Worm (Caenorhabditis elegans) whole organism, young adult: ENCODE data around the gene dpf-1.

ENCODE experiments used
- B0035.1 ChIP-seq: sonication (generic microtip); optimal IDR thresholded peaks from 2 replicates; lab custom pipeline; 2016; ENCODE audit warnings: missing genetic modification characterization, mild to moderate bottlenecking, missing compliant biosample characterization, missing genotype, missing genetic modification reagents
- B0261.1 ChIP-seq: sonication (generic microtip); optimal IDR thresholded peaks from 2 replicates; lab custom pipeline; 2016; ENCODE audit warnings: mild to moderate bottlenecking, missing genetic modification characterization, moderate library complexity, missing compliant biosample characterization
- B0336.3 ChIP-seq: fragments of 200-800 bp; sonication (Bioruptor generic); IDR thresholded peaks from 2 replicates; pipeline ENCODE4 v1.3.6; 2022; ENCODE audit warnings: missing genetic modification characterization, missing compliant biosample characterization
- D2030.7 ChIP-seq: fragments of 200-800 bp; sonication (Bioruptor generic); IDR thresholded peaks from 2 replicates; pipeline ENCODE4 v1.3.6; 2022; ENCODE audit warnings: missing genetic modification reagents, missing genetic modification characterization, missing compliant biosample characterization
- F23B12.7 ChIP-seq: sonication (generic microtip); optimal IDR thresholded peaks from 2 replicates; lab custom pipeline; 2017; ENCODE audit warnings: missing genetic modification characterization, mild to moderate bottlenecking, missing compliant biosample characterization, antibody characterized with exemption, moderate library complexity; ENCODE audit not compliant: insufficient read depth
- F33H1.4 ChIP-seq: fragments of 200-800 bp; sonication (Bioruptor generic); IDR thresholded peaks from 2 replicates; pipeline ENCODE4 v1.3.6; 2022; ENCODE audit warnings: missing genetic modification reagents, missing genetic modification characterization, missing compliant biosample characterization
- F37B4.10 ChIP-seq: fragments of 200-800 bp; sonication (Bioruptor generic); IDR thresholded peaks from 2 replicates; pipeline ENCODE4 v1.3.6; 2022; ENCODE audit warnings: missing genetic modification characterization, missing compliant biosample characterization
- F39B2.1 ChIP-seq: fragments of 200-800 bp; sonication (Bioruptor generic); IDR thresholded peaks from 2 replicates; pipeline ENCODE4 v1.3.6; 2022; ENCODE audit warnings: missing genetic modification reagents, missing genetic modification characterization, missing compliant biosample characterization
- F57A8.1 ChIP-seq: fragments of 200-800 bp; sonication (Bioruptor generic); optimal IDR thresholded peaks from 2 replicates; lab custom pipeline; 2018; ENCODE audit warnings: mild to moderate bottlenecking, missing genetic modification characterization, moderate library complexity, missing compliant biosample characterization
- F57C9.4 ChIP-seq: sonication (generic microtip); optimal IDR thresholded peaks from 2 replicates; lab custom pipeline; 2017; ENCODE audit warnings: mild to moderate bottlenecking, missing genetic modification characterization, missing compliant biosample characterization
- K11D2.4 ChIP-seq: fragments of 200-800 bp; sonication (Bioruptor generic); IDR thresholded peaks from 2 replicates; pipeline ENCODE4 v1.3.6; 2022; ENCODE audit warnings: missing genetic modification reagents, missing genetic modification characterization, missing compliant biosample characterization
- T07F8.4 ChIP-seq: sonication (generic microtip); optimal IDR thresholded peaks from 2 replicates; lab custom pipeline; 2016; ENCODE audit warnings: mild to moderate bottlenecking, missing genetic modification characterization, moderate library complexity, missing compliant biosample characterization
- T26A5.8 ChIP-seq: sonication (generic microtip); optimal IDR thresholded peaks from 2 replicates; lab custom pipeline; 2016; ENCODE audit warnings: missing genetic modification characterization, missing compliant biosample characterization
- Y56A3A.18 ChIP-seq: fragments of 200-800 bp; sonication (Bioruptor generic); IDR thresholded peaks from 2 replicates; pipeline ENCODE4 v1.3.6; 2022; ENCODE audit warnings: missing genetic modification reagents, missing genetic modification characterization, missing compliant biosample characterization
- akir-1 ChIP-seq: fragments of 200-800 bp; sonication (Bioruptor generic); optimal IDR thresholded peaks from 2 replicates; lab custom pipeline; 2018; ENCODE audit warnings: mild to moderate bottlenecking, missing genetic modification characterization, moderate library complexity, missing compliant biosample characterization
- ama-1 ChIP-seq, 3 experiments: fragments of 150-350 bp in 1 of 3; sonication (generic microtip) in 2 of 3; optimal IDR thresholded peaks; 2 replicates each; lab custom pipeline; 2014 to 2018; ENCODE audit warnings: missing biosample characterization in 2 of 3, missing genetic modification characterization in 2 of 3, missing genetic modification reagents in 2 of 3
- athp-1 ChIP-seq: sonication (generic microtip); optimal IDR thresholded peaks from 2 replicates; lab custom pipeline; 2017; ENCODE audit warnings: mild to moderate bottlenecking, missing genetic modification characterization, missing compliant biosample characterization
- bed-1 ChIP-seq: fragments of 200-800 bp; sonication (Bioruptor generic); IDR thresholded peaks from 2 replicates; pipeline ENCODE4 v1.3.6; 2022; ENCODE audit warnings: missing genetic modification reagents, missing genetic modification characterization, missing compliant biosample characterization
- cebp-1 ChIP-seq, 2 experiments: fragments of 200-800 bp in 1 of 2; sonication (Bioruptor generic) in 1 of 2; sonication (generic microtip) in 1 of 2; IDR thresholded peaks in 1 of 2; optimal IDR thresholded peaks in 1 of 2; 2 replicates each; pipeline versions ENCODE4 v1.3.6 to Lab custom; 2017 to 2022; ENCODE audit warnings: missing compliant biosample characterization in 2 of 2, missing genetic modification characterization in 2 of 2, mild to moderate bottlenecking in 1 of 2, missing genetic modification reagents in 1 of 2, moderate library complexity in 1 of 2
- ceh-100 ChIP-seq: fragments of 200-800 bp; sonication (Bioruptor generic); IDR thresholded peaks from 2 replicates; pipeline ENCODE4 v1.3.6; 2022; ENCODE audit warnings: missing genetic modification reagents, missing genetic modification characterization, missing compliant biosample characterization
- ceh-27 ChIP-seq: fragments of 200-800 bp; sonication (Bioruptor generic); optimal IDR thresholded peaks from 2 replicates; lab custom pipeline; 2018; ENCODE audit warnings: mild to moderate bottlenecking, missing genetic modification characterization, moderate library complexity, missing compliant biosample characterization
- ceh-40 ChIP-seq: fragments of 200-800 bp; sonication (Bioruptor generic); IDR thresholded peaks from 2 replicates; pipeline ENCODE4 v1.3.6; 2022; ENCODE audit warnings: missing genetic modification characterization, missing compliant biosample characterization
- dpff-1 ChIP-seq: sonication (generic microtip); optimal IDR thresholded peaks from 2 replicates; lab custom pipeline; 2017; ENCODE audit warnings: mild to moderate bottlenecking, missing genetic modification characterization, missing compliant biosample characterization
- egrh-3 ChIP-seq: fragments of 200-800 bp; sonication (Bioruptor generic); IDR thresholded peaks from 2 replicates; pipeline ENCODE4 v1.3.6; 2022; ENCODE audit warnings: missing genetic modification reagents, missing genetic modification characterization, missing compliant biosample characterization
- ets-4 ChIP-seq: fragments of 200-800 bp; sonication (Bioruptor generic); optimal IDR thresholded peaks from 2 replicates; lab custom pipeline; 2018; ENCODE audit warnings: mild to moderate bottlenecking, missing genetic modification characterization, missing compliant biosample characterization
- hlh-12 ChIP-seq: sonication (generic microtip); optimal IDR thresholded peaks from 2 replicates; lab custom pipeline; 2016; ENCODE audit warnings: missing genetic modification characterization, missing compliant biosample characterization
- hlh-26 ChIP-seq: fragments of 200-800 bp; sonication (Bioruptor generic); conservative IDR thresholded peaks from 2 replicates; pipeline ENCODE4 v1.3.6; 2022; ENCODE audit warnings: missing genetic modification reagents, missing genetic modification characterization, missing compliant biosample characterization
- hmg-1.2 ChIP-seq: fragments of 200-800 bp; sonication (Bioruptor generic); IDR thresholded peaks from 2 replicates; pipeline ENCODE4 v1.3.6; 2022; ENCODE audit warnings: missing genetic modification reagents, missing genetic modification characterization, missing compliant biosample characterization
- lag-1 ChIP-seq: fragments of 200-800 bp; sonication (Bioruptor generic); IDR thresholded peaks from 2 replicates; pipeline ENCODE4 v1.3.6; 2022; ENCODE audit warnings: missing genetic modification reagents, missing genetic modification characterization, missing compliant biosample characterization
- let-526 ChIP-seq: fragments of 200-800 bp; sonication (Bioruptor generic); IDR thresholded peaks from 2 replicates; pipeline ENCODE4 v1.3.6; 2022; ENCODE audit warnings: missing genetic modification reagents, missing genetic modification characterization, missing compliant biosample characterization
- lin-35 ChIP-seq, 3 experiments: fragments of 150-350 bp in 2 of 3; sonication (generic microtip) in 1 of 3; optimal IDR thresholded peaks; 2 replicates each; lab custom pipeline; 2014 to 2018; ENCODE audit warnings: missing biosample characterization in 3 of 3, missing genetic modification characterization in 3 of 3, missing genetic modification reagents in 3 of 3
- lin-40 ChIP-seq: sonication (generic microtip); optimal IDR thresholded peaks from 2 replicates; lab custom pipeline; 2016; ENCODE audit warnings: missing genetic modification characterization, mild to moderate bottlenecking, missing compliant biosample characterization, missing genotype, missing genetic modification reagents
- lsy-27 ChIP-seq: sonication (generic microtip); optimal IDR thresholded peaks from 2 replicates; lab custom pipeline; 2017; ENCODE audit warnings: missing genetic modification characterization, mild to moderate bottlenecking, missing compliant biosample characterization, antibody characterized with exemption, missing genotype, borderline replicate concordance; ENCODE audit not compliant: insufficient read depth
- mcd-1 ChIP-seq: fragments of 200-800 bp; sonication (Bioruptor generic); IDR thresholded peaks from 2 replicates; pipeline ENCODE4 v1.3.6; 2022; ENCODE audit warnings: missing genetic modification reagents, missing genetic modification characterization, missing compliant biosample characterization
- mel-28 ChIP-seq: sonication (generic microtip); optimal IDR thresholded peaks from 2 replicates; lab custom pipeline; 2016; ENCODE audit warnings: borderline replicate concordance, mild to moderate bottlenecking, missing genetic modification characterization, missing compliant biosample characterization
- mes-4 ChIP-seq: sonication (generic microtip); optimal IDR thresholded peaks from 2 replicates; lab custom pipeline; 2016; ENCODE audit warnings: missing genotype, missing genetic modification characterization, missing compliant biosample characterization
- nfyb-1 ChIP-seq: fragments of 200-800 bp; sonication (Bioruptor generic); IDR thresholded peaks from 2 replicates; pipeline ENCODE4 v1.3.6; 2022; ENCODE audit warnings: missing genetic modification reagents, missing genetic modification characterization, missing compliant biosample characterization
- nhr-120 ChIP-seq: fragments of 200-800 bp; sonication (Bioruptor generic); IDR thresholded peaks from 2 replicates; pipeline ENCODE4 v1.3.6; 2022; ENCODE audit warnings: missing genetic modification characterization, missing compliant biosample characterization
- nhr-179 ChIP-seq: sonication (generic microtip); optimal IDR thresholded peaks from 2 replicates; lab custom pipeline; 2016; ENCODE audit warnings: mild to moderate bottlenecking, missing genetic modification characterization, missing compliant biosample characterization
- pbrm-1 ChIP-seq: fragments of 200-800 bp; sonication (Bioruptor generic); IDR thresholded peaks from 2 replicates; pipeline ENCODE4 v1.3.6; 2022; ENCODE audit warnings: missing genetic modification reagents, missing genetic modification characterization, missing compliant biosample characterization
- pha-4 ChIP-seq: fragments of 150-350 bp; sonication (generic microtip); optimal IDR thresholded peaks from 2 replicates; lab custom pipeline; 2014; ENCODE audit warnings: missing biosample characterization, missing genetic modification reagents, missing genetic modification characterization
- rcor-1 ChIP-seq: fragments of 200-800 bp; sonication (Bioruptor generic); IDR thresholded peaks from 2 replicates; pipeline ENCODE4 v1.3.6; 2022; ENCODE audit warnings: missing genetic modification reagents, missing genetic modification characterization, missing compliant biosample characterization
- rpc-1 ChIP-seq, 2 experiments: fragments of 150-350 bp in 1 of 2; sonication (generic microtip) in 1 of 2; optimal IDR thresholded peaks; 2 replicates each; lab custom pipeline; 2014 to 2018; ENCODE audit warnings: missing biosample characterization in 1 of 2, missing genetic modification characterization in 1 of 2, missing genetic modification reagents in 1 of 2, missing genotype in 1 of 2
- sdz-38 ChIP-seq: sonication (generic microtip); optimal IDR thresholded peaks from 2 replicates; lab custom pipeline; 2016; ENCODE audit warnings: missing genotype, missing genetic modification characterization, missing compliant biosample characterization
- tbp1 ChIP-seq: fragments of 200-800 bp; sonication (Bioruptor generic); optimal IDR thresholded peaks from 2 replicates; lab custom pipeline; 2018; ENCODE audit warnings: mild to moderate bottlenecking, missing genetic modification characterization, missing compliant biosample characterization
- ztf-22 ChIP-seq: fragments of 200-800 bp; sonication (Bioruptor generic); optimal IDR thresholded peaks from 2 replicates; lab custom pipeline; 2018; ENCODE audit warnings: mild to moderate bottlenecking, missing genetic modification characterization, moderate library complexity, missing compliant biosample characterization

Gene dpf-1

DNA sequence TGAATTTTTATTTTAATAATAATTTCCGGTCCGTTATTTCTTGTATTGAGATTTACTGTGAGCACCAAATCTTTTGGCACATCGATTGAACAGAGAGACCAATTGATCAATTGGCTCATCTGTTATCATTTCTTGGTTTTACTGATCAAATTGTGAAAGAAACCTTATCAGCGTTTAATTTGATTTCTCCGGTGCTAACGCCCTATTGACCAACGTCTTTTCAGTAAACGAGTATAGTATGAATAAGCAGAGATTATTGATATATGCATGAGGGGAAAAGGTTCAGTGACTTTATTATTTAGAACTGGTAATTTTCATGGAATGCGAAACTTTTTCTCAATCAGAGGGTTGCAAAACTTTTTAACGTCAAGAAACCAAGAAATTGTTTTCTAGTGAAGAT lies 8.0 kb downstream of the dpf-1 start (continued):
- TF ChIP-seq sdz-38 (tag; lab: Kevin White, UChicago) (no peak), K11D2.4 (GFP tag; lab: Robert Waterston, UW) (no peak)
- TF ChIP-seq, all 124 proteins: peak for 0

DNA sequence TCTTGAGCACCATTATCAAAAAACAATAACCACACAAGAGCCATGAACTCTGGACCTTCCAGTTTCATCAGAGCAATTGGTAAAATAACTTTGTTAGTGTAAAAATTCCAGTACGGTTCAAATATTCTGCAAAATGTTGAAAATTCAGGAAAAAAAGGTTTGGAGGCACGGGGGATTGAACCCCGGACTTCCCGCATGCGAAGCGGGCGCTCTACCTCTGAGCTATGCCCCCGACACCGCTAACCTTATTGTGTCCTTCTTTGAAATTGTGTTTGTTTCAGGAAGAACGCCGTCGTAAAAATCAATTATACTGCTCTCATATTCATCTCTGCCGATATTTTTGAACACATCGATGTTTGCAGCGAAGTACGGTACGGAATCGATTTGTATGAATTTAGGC lies 8.7 kb downstream of the dpf-1 start:
- no peak for TF ChIP-seq lin-40 (tag; lab: Kevin White, UChicago)
- no peak for TF ChIP-seq ztf-22 (GFP tag; lab: Kevin White, UChicago)
- TF ChIP-seq F37B4.10 (GFP tag; lab: Robert Waterston, UW), result no peak
- TF ChIP-seq ets-4 (GFP tag; lab: Kevin White, UChicago), result no peak
- TF ChIP-seq rpc-1 (optimal IDR thresholded peaks at IDR 0.05; lab: Kevin White, UChicago), result peak; percentile 75
- TF ChIP-seq rpc-1 (tag; optimal IDR thresholded peaks at IDR 0.05; lab: Kevin White, UChicago), result peak; percentile 72
- no peak for TF ChIP-seq K11D2.4 (GFP tag; lab: Robert Waterston, UW)
- TF ChIP-seq mel-28 (tag; lab: Kevin White, UChicago), result no peak
- TF ChIP-seq hlh-26 (GFP tag; lab: Robert Waterston, UW), result no peak
- TF ChIP-seq egrh-3, result no peak
- TF ChIP-seq T07F8.4 (tag; lab: Kevin White, UChicago), result no peak
- no peak for TF ChIP-seq lag-1 (GFP tag; lab: Robert Waterston, UW)
- TF ChIP-seq cebp-1 (GFP tag; IDR thresholded peaks at IDR 0.05; lab: Robert Waterston, UW), result no peak
- peak; percentile 25 for TF ChIP-seq cebp-1 (tag; optimal IDR thresholded peaks at IDR 0.05; lab: Kevin White, UChicago)
- TF ChIP-seq F57C9.4 (tag; lab: Kevin White, UChicago), result no peak
- peak; percentile 51; the same call in 1 of the 2 replicates for TF ChIP-seq pbrm-1 (GFP tag; lab: Robert Waterston, UW)
- TF ChIP-seq ama-1 (optimal IDR thresholded peaks at IDR 0.05; lab: Kevin White, UChicago), result no peak
- peak in 1 of 2 experiments; percentile 46 for TF ChIP-seq ama-1 (GFP tag; optimal IDR thresholded peaks at IDR 0.05; lab: Kevin White, UChicago)
- TF ChIP-seq ceh-27 (GFP tag; lab: Kevin White, UChicago), result no peak
- no peak for TF ChIP-seq rcor-1
- TF ChIP-seq Y56A3A.18 (GFP tag; lab: Robert Waterston, UW), result no peak
- TF ChIP-seq D2030.7 (GFP tag; lab: Robert Waterston, UW), result peak; percentile 78
- peak; percentile 56 for TF ChIP-seq mes-4 (tag; lab: Kevin White, UChicago)
- TF ChIP-seq dpff-1, result no peak
- no peak for TF ChIP-seq F57A8.1 (GFP tag; lab: Kevin White, UChicago)
- no peak for TF ChIP-seq lsy-27 (tag; lab: Kevin White, UChicago)
- no peak for TF ChIP-seq let-526 (GFP tag; lab: Robert Waterston, UW)
- peak; percentile 61 for TF ChIP-seq T26A5.8 (tag; lab: Kevin White, UChicago)
- no peak for TF ChIP-seq F39B2.1 (GFP tag; lab: Robert Waterston, UW)
- TF ChIP-seq akir-1 (GFP tag; lab: Kevin White, UChicago), result no peak
- no peak for TF ChIP-seq F23B12.7 (tag; lab: Kevin White, UChicago)
- TF ChIP-seq lin-35 (GFP tag; optimal IDR thresholded peaks at IDR 0.05; lab: Kevin White, UChicago), result no peak
- TF ChIP-seq B0035.1 (tag; lab: Kevin White, UChicago), result no peak
- no peak for TF ChIP-seq bed-1 (GFP tag; lab: Robert Waterston, UW)
- TF ChIP-seq tbp1 (GFP tag; lab: Kevin White, UChicago), result peak; percentile 88
- no peak for TF ChIP-seq hlh-12 (tag; lab: Kevin White, UChicago)
- peak; percentile 49 for TF ChIP-seq hmg-1.2 (GFP tag; lab: Robert Waterston, UW)
- TF ChIP-seq ceh-40 (GFP tag; lab: Robert Waterston, UW), result no peak
- TF ChIP-seq F33H1.4 (GFP tag; lab: Robert Waterston, UW), result peak; percentile 21; the same call in 1 of the 2 replicates
- no peak for TF ChIP-seq pha-4 (tag; lab: Kevin White, UChicago)
- no peak for TF ChIP-seq mcd-1 (GFP tag; lab: Robert Waterston, UW)
- TF ChIP-seq nfyb-1, result 0 out of 2 replicates have a peak, but pooled peaks have one; percentile 50
- no peak for TF ChIP-seq nhr-120 (GFP tag; lab: Robert Waterston, UW)
- no peak for TF ChIP-seq B0336.3 (GFP tag; lab: Robert Waterston, UW)
- TF ChIP-seq athp-1, result no peak
- TF ChIP-seq B0261.1 (tag; lab: Kevin White, UChicago), result peak; percentile 83
- peak; percentile 47; the same call in 1 of the 2 replicates for TF ChIP-seq ceh-100 (GFP tag; lab: Robert Waterston, UW)
- TF ChIP-seq nhr-179 (tag; lab: Kevin White, UChicago), result no peak
